Fruit fly (Drosophila melanogaster) whole organism, embryonic: Measurements from ENCODE around the gene CG7367.

Experiments
- Abd-B ChIP-seq: fragments of 200-800 bp; sonication (Bioruptor generic); optimal IDR thresholded peaks from 2 replicates; lab custom pipeline; 2018; ENCODE audit warnings: missing biosample characterization, mild to moderate bottlenecking, missing genetic modification characterization, moderate library complexity
- Atf3 ChIP-seq: fragments of 200-800 bp; sonication (Bioruptor generic); optimal IDR thresholded peaks from 3 replicates; lab custom pipeline; 2016; ENCODE audit warnings: missing biosample characterization, missing genetic modification characterization
- CG10147 ChIP-seq: fragments of 200-800 bp; sonication (Bioruptor generic); optimal IDR thresholded peaks from 2 replicates; lab custom pipeline; 2019; ENCODE audit warnings: missing biosample characterization, mild to moderate bottlenecking, missing genetic modification characterization, moderate library complexity
- CG10267 ChIP-seq: fragments of 200-800 bp; sonication (Bioruptor generic); optimal IDR thresholded peaks from 2 replicates; lab custom pipeline; 2018; ENCODE audit warnings: missing biosample characterization, mild to moderate bottlenecking, missing genetic modification characterization, moderate library complexity
- CG10979 ChIP-seq: fragments of 200-800 bp; sonication (Bioruptor generic); optimal IDR thresholded peaks from 2 replicates; lab custom pipeline; 2018; ENCODE audit warnings: missing biosample characterization, mild to moderate bottlenecking, missing genetic modification characterization, moderate library complexity
- CG13624 ChIP-seq: fragments of 200-800 bp; sonication (Bioruptor generic); optimal IDR thresholded peaks from 2 replicates; lab custom pipeline; 2016; ENCODE audit warnings: missing biosample characterization, missing genetic modification characterization
- CG15696 ChIP-seq: fragments of 200-800 bp; sonication (Bioruptor generic); optimal IDR thresholded peaks from 2 replicates; lab custom pipeline; 2019; ENCODE audit warnings: missing biosample characterization, mild to moderate bottlenecking, missing genetic modification characterization, moderate library complexity
- CG17361 ChIP-seq: fragments of 200-800 bp; sonication (Bioruptor generic); IDR thresholded peaks from 3 replicates; pipeline ENCODE4 v1.3.6; 2022; ENCODE audit warnings: missing biosample characterization, missing genetic modification characterization
- CG1832 ChIP-seq: fragments of 200-800 bp; sonication (Bioruptor generic); optimal IDR thresholded peaks from 2 replicates; lab custom pipeline; 2017; ENCODE audit warnings: missing biosample characterization, mild to moderate bottlenecking, missing genetic modification characterization, inconsistent platforms
- CG2129 ChIP-seq: fragments of 200-800 bp; sonication (Bioruptor generic); IDR thresholded peaks from 2 replicates; pipeline ENCODE4 v1.3.6; 2022; ENCODE audit warnings: missing biosample characterization, missing genetic modification characterization; ENCODE audit not compliant: partially characterized antibody
- CG30020 ChIP-seq: fragments of 200-800 bp; optimal IDR thresholded peaks from 2 replicates; lab custom pipeline; 2019; ENCODE audit warnings: missing biosample characterization, mild to moderate bottlenecking, missing genetic modification characterization, moderate library complexity
- CG30403 ChIP-seq: fragments of 200-800 bp; sonication (Bioruptor generic); optimal IDR thresholded peaks from 3 replicates; lab custom pipeline; 2016; ENCODE audit warnings: missing biosample characterization, missing genetic modification characterization
- CG4328 ChIP-seq: fragments of 200-800 bp; sonication (Bioruptor generic); optimal IDR thresholded peaks from 3 replicates; lab custom pipeline; 2017; ENCODE audit warnings: missing biosample characterization, missing genetic modification reagents, missing genetic modification characterization
- CG4820 ChIP-seq: fragments of 200-800 bp; sonication (Bioruptor generic); optimal IDR thresholded peaks from 3 replicates; lab custom pipeline; 2016; ENCODE audit warnings: missing biosample characterization, missing genetic modification characterization
- CG6175 ChIP-seq: fragments of 200-800 bp; sonication (Bioruptor generic); IDR thresholded peaks from 3 replicates; pipeline ENCODE4 v1.3.6; 2022; ENCODE audit warnings: missing biosample characterization, missing genetic modification characterization
- CG6689 ChIP-seq: fragments of 200-800 bp; sonication (Bioruptor generic); IDR thresholded peaks from 2 replicates; pipeline ENCODE4 v1.3.6; 2022; ENCODE audit warnings: missing biosample characterization, missing genetic modification characterization
- CG8765 ChIP-seq: fragments of 200-800 bp; sonication (Bioruptor generic); IDR thresholded peaks from 2 replicates; pipeline ENCODE4 v1.3.6; 2022; ENCODE audit warnings: missing biosample characterization, missing genetic modification characterization
- Dek ChIP-seq: fragments of 200-800 bp; sonication (Bioruptor generic); optimal IDR thresholded peaks from 3 replicates; lab custom pipeline; 2019; ENCODE audit warnings: missing biosample characterization, mild to moderate bottlenecking, missing genetic modification characterization, moderate library complexity
- Dip3 ChIP-seq: fragments of 200-800 bp; sonication (Bioruptor generic); optimal IDR thresholded peaks from 3 replicates; lab custom pipeline; 2016; ENCODE audit warnings: missing biosample characterization, missing genetic modification characterization
- Dp ChIP-seq: fragments of 200-800 bp; sonication (Bioruptor generic); optimal IDR thresholded peaks from 2 replicates; lab custom pipeline; 2018; ENCODE audit warnings: missing biosample characterization, mild to moderate bottlenecking, missing genetic modification characterization, moderate library complexity
- HHEX ChIP-seq: fragments of 200-800 bp; sonication (Bioruptor generic); optimal IDR thresholded peaks from 3 replicates; lab custom pipeline; 2017; ENCODE audit warnings: missing biosample characterization, mild to moderate bottlenecking, missing genetic modification characterization, missing genetic modification reagents
- Hsf ChIP-seq: fragments of 200-800 bp; sonication (Bioruptor generic); optimal IDR thresholded peaks from 3 replicates; lab custom pipeline; 2016; ENCODE audit warnings: missing biosample characterization, missing genetic modification characterization
- Mes4 ChIP-seq: fragments of 200-800 bp; sonication (Bioruptor generic); optimal IDR thresholded peaks from 2 replicates; lab custom pipeline; 2016; ENCODE audit warnings: missing biosample characterization, missing genetic modification characterization
- Mrtf ChIP-seq: fragments of 200-800 bp; sonication (Bioruptor generic); IDR thresholded peaks from 3 replicates; pipeline ENCODE4 v1.3.6; 2022; ENCODE audit warnings: missing biosample characterization, missing genetic modification characterization
- NK7.1 ChIP-seq: fragments of 200-800 bp; sonication (Bioruptor generic); optimal IDR thresholded peaks from 3 replicates; lab custom pipeline; 2016; ENCODE audit warnings: missing biosample characterization, missing genetic modification characterization
- Rfx ChIP-seq: fragments of 200-800 bp; sonication (Bioruptor generic); IDR thresholded peaks from 2 replicates; pipeline ENCODE4 v1.3.6; 2022; ENCODE audit warnings: missing biosample characterization, missing genetic modification characterization
- Stat92E ChIP-seq, 3 experiments: fragments of >200 bp in 2 of 3; fragments of 200-800 bp in 1 of 3; sonication (Bioruptor generic) in 1 of 3; optimal IDR thresholded peaks; 2 replicates each; lab custom pipeline; 2017 to 2019; ENCODE audit warnings: missing biosample characterization in 3 of 3, missing genetic modification characterization in 3 of 3, mild to moderate bottlenecking in 1 of 3, moderate library complexity in 1 of 3
- TFAM ChIP-seq: fragments of 200-800 bp; sonication (Bioruptor generic); optimal IDR thresholded peaks from 2 replicates; lab custom pipeline; 2017; ENCODE audit warnings: missing biosample characterization, missing genetic modification characterization, inconsistent platforms
- ash1 ChIP-seq: fragments of 200-800 bp; sonication (Bioruptor generic); optimal IDR thresholded peaks from 2 replicates; lab custom pipeline; 2018; ENCODE audit warnings: missing biosample characterization, mild to moderate bottlenecking, missing genetic modification characterization
- cad ChIP-seq: fragments of >200 bp; optimal IDR thresholded peaks from 2 replicates; lab custom pipeline; 2017; ENCODE audit warnings: missing biosample characterization, missing genetic modification characterization
- chn ChIP-seq: fragments of 200-800 bp; sonication (Bioruptor generic); optimal IDR thresholded peaks from 2 replicates; lab custom pipeline; 2016; ENCODE audit warnings: missing biosample characterization, missing genetic modification characterization
- corto ChIP-seq: fragments of 200-800 bp; sonication (Bioruptor generic); optimal IDR thresholded peaks from 2 replicates; lab custom pipeline; 2016; ENCODE audit warnings: missing biosample characterization, mild to moderate bottlenecking, missing genetic modification characterization, moderate library complexity
- dmrt99B ChIP-seq: fragments of 200-800 bp; sonication (Bioruptor generic); optimal IDR thresholded peaks from 2 replicates; lab custom pipeline; 2018; ENCODE audit warnings: missing biosample characterization, mild to moderate bottlenecking, missing genetic modification characterization, moderate library complexity
- fd102C ChIP-seq: fragments of 200-800 bp; sonication (Bioruptor generic); optimal IDR thresholded peaks from 2 replicates; lab custom pipeline; 2018; ENCODE audit warnings: missing biosample characterization, mild to moderate bottlenecking, missing genetic modification characterization, moderate library complexity
- ftz-f1 ChIP-seq: fragments of 200-800 bp; sonication (Bioruptor generic); optimal IDR thresholded peaks from 2 replicates; lab custom pipeline; 2016; ENCODE audit warnings: missing biosample characterization, missing genetic modification characterization
- gcm ChIP-seq: fragments of 200-800 bp; sonication (Bioruptor generic); optimal IDR thresholded peaks from 2 replicates; lab custom pipeline; 2019; ENCODE audit warnings: missing biosample characterization, mild to moderate bottlenecking, missing genetic modification characterization, moderate library complexity
- gfzf ChIP-seq: fragments of 200-800 bp; sonication (Bioruptor generic); optimal IDR thresholded peaks from 2 replicates; lab custom pipeline; 2016; ENCODE audit warnings: missing biosample characterization, mild to moderate bottlenecking, missing genetic modification characterization, moderate library complexity
- grn ChIP-seq: fragments of 200-800 bp; sonication (Bioruptor generic); optimal IDR thresholded peaks from 3 replicates; lab custom pipeline; 2017; ENCODE audit warnings: missing biosample characterization, missing genetic modification characterization
- inv ChIP-seq: fragments of 200-800 bp; sonication (Bioruptor generic); IDR thresholded peaks from 2 replicates; pipeline ENCODE4 v1.3.6; 2022; ENCODE audit warnings: missing biosample characterization, missing genetic modification characterization; ENCODE audit not compliant: partially characterized antibody
- pan ChIP-seq, 4 experiments: fragments of >200 bp in 3 of 4; fragments of 200-800 bp in 1 of 4; sonication (Bioruptor generic) in 1 of 4; optimal IDR thresholded peaks in 3 of 4; IDR thresholded peaks in 1 of 4; 2 replicates each; pipeline versions ENCODE4 v1.3.6 to Lab custom; 2017 to 2022; ENCODE audit warnings: missing biosample characterization in 2 of 4, missing genetic modification characterization in 2 of 4, mixed read lengths in 1 of 4
- sc ChIP-seq, 3 experiments: fragments of >200 bp in 2 of 3; fragments of 200-800 bp in 1 of 3; sonication (Bioruptor generic) in 1 of 3; optimal IDR thresholded peaks; 2 replicates in 2 of 3; 3 replicates in 1 of 3; lab custom pipeline; 2017; ENCODE audit warnings: mild to moderate bottlenecking in 1 of 3, missing biosample characterization in 1 of 3, missing genetic modification characterization in 1 of 3, missing genetic modification reagents in 1 of 3
- sqz ChIP-seq: fragments of 200-800 bp; sonication (Bioruptor generic); optimal IDR thresholded peaks from 3 replicates; lab custom pipeline; 2018; ENCODE audit warnings: missing biosample characterization, mild to moderate bottlenecking, missing genetic modification characterization
- ttk ChIP-seq: fragments of 200-800 bp; sonication (Bioruptor generic); IDR thresholded peaks from 2 replicates; pipeline ENCODE4 v2.1.2; 2022; ENCODE audit warnings: missing biosample characterization, missing genetic modification characterization
- twi ChIP-seq: fragments of 200-800 bp; optimal IDR thresholded peaks from 2 replicates; lab custom pipeline; 2019; ENCODE audit warnings: missing biosample characterization, mild to moderate bottlenecking, missing genetic modification characterization, moderate library complexity
- wdn ChIP-seq: fragments of 200-800 bp; sonication (Bioruptor generic); IDR thresholded peaks from 2 replicates; pipeline ENCODE4 v1.3.6; 2022; ENCODE audit warnings: missing biosample characterization, missing genetic modification characterization
- wek ChIP-seq: fragments of 200-800 bp; sonication (Bioruptor generic); optimal IDR thresholded peaks from 3 replicates; lab custom pipeline; 2018; ENCODE audit warnings: missing biosample characterization, mild to moderate bottlenecking, missing genetic modification characterization, moderate library complexity
- wor ChIP-seq: fragments of 200-800 bp; sonication (Bioruptor generic); IDR thresholded peaks from 2 replicates; pipeline ENCODE4 v1.3.6; 2022; ENCODE audit warnings: missing biosample characterization, missing genetic modification characterization
- zfh2 ChIP-seq: fragments of 200-800 bp; sonication (Bioruptor generic); optimal IDR thresholded peaks from 2 replicates; lab custom pipeline; 2016; ENCODE audit warnings: missing biosample characterization, missing genetic modification characterization

CG7367 gene

dm6 chr2L:8082692-8083412 lies 43.3 kb upstream of the CG7367 start, which contains the start of gene Mcr (continued):
- TF ChIP-seq grn (GFP tag; lab: Kevin White, UChicago) = no peak
- no peak for TF ChIP-seq dmrt99B (tag; lab: Kevin White, UChicago)
- TF ChIP-seq CG8765 (GFP tag; lab: Robert Waterston, UW) = no peak
- no peak for TF ChIP-seq HHEX (GFP tag; lab: Kevin White, UChicago)
- TF ChIP-seq CG30020 (tag; lab: Kevin White, UChicago) = no peak
- TF ChIP-seq Atf3 = no peak
- no peak for TF ChIP-seq wor (GFP tag; lab: Robert Waterston, UW)
- TF ChIP-seq fd102C (GFP tag; lab: Kevin White, UChicago) = no peak
- no peak for TF ChIP-seq corto (GFP tag; lab: Kevin White, UChicago)
- TF ChIP-seq chn (GFP tag; lab: Kevin White, UChicago) = no peak
- TF ChIP-seq ash1 (GFP tag; lab: Kevin White, UChicago) = no peak
- TF ChIP-seq ttk = no peak
- peak; percentile 1 for TF ChIP-seq NK7.1
- no peak for TF ChIP-seq CG30403
- TF ChIP-seq zfh2 = peak; percentile 11
- peak; percentile 35; the same call in 1 of the 2 replicates for TF ChIP-seq inv (GFP tag; lab: Robert Waterston, UW)
- TF ChIP-seq gfzf (GFP tag; lab: Kevin White, UChicago) = peak; percentile 88
- no peak for TF ChIP-seq CG15696 (tag; lab: Kevin White, UChicago)
- TF ChIP-seq Mes4 (GFP tag; lab: Kevin White, UChicago) = no peak
- TF ChIP-seq CG10979 (tag; lab: Kevin White, UChicago) = no peak
- peak; percentile 19 for TF ChIP-seq Hsf
- TF ChIP-seq TFAM (GFP tag; lab: Kevin White, UChicago) = no peak
- peak; percentile 64 for TF ChIP-seq Rfx
- TF ChIP-seq Abd-B = peak; percentile 49
- TF ChIP-seq twi (tag; lab: Kevin White, UChicago) = no peak
- TF ChIP-seq gcm (GFP tag; lab: Kevin White, UChicago) = no peak
- TF ChIP-seq Dip3 = peak; percentile 26
- no peak for TF ChIP-seq CG4328 (GFP tag; lab: Kevin White, UChicago)
- TF ChIP-seq Mrtf (GFP tag; lab: Robert Waterston, UW) = no peak
- TF ChIP-seq CG6175 (GFP tag; lab: Robert Waterston, UW) = no peak
- peak; percentile 93 for TF ChIP-seq CG10267 (tag; lab: Kevin White, UChicago)
- no peak for TF ChIP-seq sqz
- no peak for TF ChIP-seq ftz-f1 (GFP tag; lab: Kevin White, UChicago)
- TF ChIP-seq Dp (GFP tag; lab: Kevin White, UChicago) = peak; percentile 37
- peak; percentile 6 for TF ChIP-seq CG4820 (GFP tag; lab: Kevin White, UChicago)
- TF ChIP-seq pan (optimal IDR thresholded peaks at IDR 0.05; lab: Kevin White, UChicago) = no peak
- no peak for TF ChIP-seq pan (GFP tag; optimal IDR thresholded peaks at IDR 0.05 in 1 of 2, IDR thresholded peaks at IDR 0.05 in 1 of 2)
- peak; percentile 45 for TF ChIP-seq CG13624 (GFP tag; lab: Kevin White, UChicago)
- no peak for TF ChIP-seq CG2129
- TF ChIP-seq wek (GFP tag; lab: Kevin White, UChicago) = no peak
- no peak for TF ChIP-seq sc (optimal IDR thresholded peaks at IDR 0.05; lab: Kevin White, UChicago)
- no peak for TF ChIP-seq sc (GFP tag; optimal IDR thresholded peaks at IDR 0.05; lab: Kevin White, UChicago)
- peak in 1 of 3 experiments; percentile 71 for TF ChIP-seq Stat92E (GFP tag; optimal IDR thresholded peaks at IDR 0.05; lab: Kevin White, UChicago)
- no peak for TF ChIP-seq CG1832
- TF ChIP-seq CG17361 = peak; percentile 34; the same call in 1 of the 3 replicates
- no peak for TF ChIP-seq CG6689 (GFP tag; lab: Robert Waterston, UW)
- TF ChIP-seq Dek (tag; lab: Kevin White, UChicago) = peak; percentile 14
- TF ChIP-seq CG10147 (GFP tag; lab: Kevin White, UChicago) = no peak
- no peak for TF ChIP-seq cad (GFP tag; lab: Kevin White, UChicago)
- no peak for TF ChIP-seq wdn (GFP tag; lab: Robert Waterston, UW)
